Worm (Caenorhabditis elegans) whole organism, L4/young adult: ENCODE data around the gene Y75B8A.10.

Source experiments
- W03F9.2 ChIP-seq: fragments of 150-350 bp; optimal IDR thresholded peaks from 2 replicates; lab custom pipeline; 2014; ENCODE audit warnings: missing biosample characterization, missing genetic modification characterization
- dao-5 ChIP-seq: sonication (generic microtip); optimal IDR thresholded peaks from 2 replicates; lab custom pipeline; 2016; ENCODE audit warnings: missing genotype, missing genetic modification characterization, moderate library complexity, missing compliant biosample characterization
- him-1 ChIP-seq: sonication (generic microtip); optimal IDR thresholded peaks from 2 replicates; lab custom pipeline; 2016; ENCODE audit warnings: missing genotype, missing genetic modification reagents, missing genetic modification characterization, missing compliant biosample characterization

DNA sequence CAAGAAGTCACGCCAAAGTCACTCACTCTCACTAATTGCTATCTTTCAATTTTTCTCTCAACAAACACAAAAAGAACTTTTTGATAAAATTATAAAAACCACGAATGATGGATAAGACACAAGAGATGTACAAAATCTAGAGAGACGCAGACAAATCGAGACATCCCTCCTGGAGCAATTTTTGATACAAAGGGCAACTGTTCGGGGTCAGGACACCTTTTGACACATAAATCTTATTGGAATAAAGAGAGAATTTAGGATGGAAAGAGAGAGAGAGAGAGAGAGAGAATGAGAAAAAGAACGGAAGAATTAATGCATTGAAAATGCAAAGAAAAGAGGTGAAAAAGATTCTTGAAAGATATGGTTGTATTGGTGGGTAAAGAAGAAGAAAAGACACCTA is 45.7 kb downstream of the Y75B8A.10 start:
- TF ChIP-seq W03F9.2 (no peak), dao-5 (tag; lab: Kevin White, UChicago) (no peak), him-1 (tag; lab: Kevin White, UChicago) (no peak)
